3 fruit fly cellular contexts compared by ENCODE assay signal in the genomic region with DNA sequence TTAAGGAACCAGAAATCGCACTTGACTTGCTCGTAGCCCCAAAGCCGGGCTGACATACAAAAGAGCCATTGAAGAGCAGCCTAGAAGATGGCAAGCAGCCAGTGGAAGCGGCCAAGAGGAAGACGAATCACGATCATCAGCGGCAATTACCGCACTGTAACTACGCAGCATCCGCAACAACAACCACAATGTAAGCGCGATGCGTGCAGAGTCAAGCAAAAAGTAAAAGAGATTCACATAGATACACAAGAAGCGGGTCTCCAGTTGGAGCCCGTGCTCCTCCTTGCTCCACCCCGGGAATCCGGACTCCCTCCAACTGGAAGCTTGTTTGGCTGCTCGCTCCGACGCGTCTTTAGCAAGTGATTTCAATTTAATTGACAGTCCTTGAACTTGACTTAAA.
A peak's percentile ranks its signal among the peaks of the same experiment; 100 is the strongest.
TF ChIP-seq lines count a peak whose summit lies in the region.

No protein-coding gene starts in this region.

- no peak for TF ChIP-seq CTCF in whole organism, embryonic (GFP tag; optimal IDR thresholded peaks at IDR 0.05; lab: Kevin White, UChicago)

TF ChIP-seq in whole organism, embryonic, 481 proteins besides CTCF, POLR2A, EP300 and RAD21:
- peak; percentile 12 for TF ChIP-seq nom (GFP tag; optimal IDR thresholded peaks at IDR 0.05; lab: Kevin White, UChicago)
- peak; percentile 25; the same call in 1 of the 2 replicates for TF ChIP-seq slbo (GFP tag; IDR thresholded peaks at IDR 0.05; lab: Robert Waterston, UW)
- 0 out of 2 replicates have a peak, but pooled peaks have one; percentile 25 for TF ChIP-seq gsb (GFP tag; IDR thresholded peaks at IDR 0.05; lab: Robert Waterston, UW)
- no peak for TF ChIP-seq CoRest (tag; optimal IDR thresholded peaks at IDR 0.05; lab: Kevin White, UChicago)
TF ChIP-seq in whole organism, embryonic: peak in this region for 3.

TF ChIP-seq in whole organism, prepupa, 60 proteins besides CTCF, POLR2A, EP300 and RAD21:
- peak; percentile 1 for TF ChIP-seq CG1621 (tag; optimal IDR thresholded peaks at IDR 0.05; lab: Kevin White, UChicago)
- no peak for TF ChIP-seq CG15336 (GFP tag; IDR thresholded peaks at IDR 0.05; lab: Robert Waterston, UW)
- TF ChIP-seq CG4318 (GFP tag; optimal IDR thresholded peaks at IDR 0.05; lab: Kevin White, UChicago) = no peak
- TF ChIP-seq CG10631 (GFP tag; optimal IDR thresholded peaks at IDR 0.05; lab: Kevin White, UChicago) = no peak
- TF ChIP-seq svp (GFP tag; lab: Kevin White, UChicago) = no peak
- TF ChIP-seq achi (GFP tag; optimal IDR thresholded peaks at IDR 0.05; lab: Kevin White, UChicago) = no peak
- no peak for TF ChIP-seq OdsH (GFP tag; optimal IDR thresholded peaks at IDR 0.05; lab: Kevin White, UChicago)
- peak; percentile 72 for TF ChIP-seq Eip78C (GFP tag; lab: Kevin White, UChicago)
- TF ChIP-seq CG11762 (GFP tag; optimal IDR thresholded peaks at IDR 0.05; lab: Kevin White, UChicago; ENCODE audit: insufficient read depth) = no peak
- no peak for TF ChIP-seq CG7368 (GFP tag; optimal IDR thresholded peaks at IDR 0.05; lab: Kevin White, UChicago)
- TF ChIP-seq Sox14 (GFP tag; optimal IDR thresholded peaks at IDR 0.05; lab: Kevin White, UChicago) = no peak
- TF ChIP-seq dac (GFP tag; optimal IDR thresholded peaks at IDR 0.05; lab: Kevin White, UChicago) = no peak
- TF ChIP-seq CG16779 (tag; optimal IDR thresholded peaks at IDR 0.05; lab: Kevin White, UChicago) = no peak
- no peak for TF ChIP-seq net (GFP tag; optimal IDR thresholded peaks at IDR 0.05; lab: Kevin White, UChicago)
- no peak for TF ChIP-seq fd59A (GFP tag; optimal IDR thresholded peaks at IDR 0.05; lab: Kevin White, UChicago)
- TF ChIP-seq pdm3 (GFP tag; optimal IDR thresholded peaks at IDR 0.05; lab: Kevin White, UChicago) = no peak
- no peak for TF ChIP-seq CG3032 (tag; optimal IDR thresholded peaks at IDR 0.05; lab: Kevin White, UChicago)
- no peak for TF ChIP-seq CG8632 (GFP tag; optimal IDR thresholded peaks at IDR 0.05; lab: Kevin White, UChicago)
- TF ChIP-seq esn (GFP tag; optimal IDR thresholded peaks at IDR 0.05; lab: Kevin White, UChicago) = no peak
- no peak for TF ChIP-seq CG3919 (GFP tag; optimal IDR thresholded peaks at IDR 0.05; lab: Kevin White, UChicago)
- TF ChIP-seq CG6854 (GFP tag; optimal IDR thresholded peaks at IDR 0.05; lab: Kevin White, UChicago) = no peak
- no peak for TF ChIP-seq Ets96B (tag; optimal IDR thresholded peaks at IDR 0.05; lab: Kevin White, UChicago)
- no peak for TF ChIP-seq Gug (GFP tag; IDR thresholded peaks at IDR 0.05; lab: Robert Waterston, UW)
- TF ChIP-seq CG6276 (GFP tag; optimal IDR thresholded peaks at IDR 0.05; lab: Kevin White, UChicago) = no peak
- peak; percentile 3 for TF ChIP-seq Eip75B (GFP tag; optimal IDR thresholded peaks at IDR 0.05; lab: Kevin White, UChicago)
- peak; percentile 87 for TF ChIP-seq dsx (GFP tag; optimal IDR thresholded peaks at IDR 0.05; lab: Kevin White, UChicago; ENCODE audit: poor library complexity, severe bottlenecking)
- no peak for TF ChIP-seq CG6163 (GFP tag; IDR thresholded peaks at IDR 0.05; lab: Robert Waterston, UW)
- peak in 1 of 2 experiments; percentile 93 for TF ChIP-seq ss (GFP tag; optimal IDR thresholded peaks at IDR 0.05; lab: Kevin White, UChicago)
- TF ChIP-seq Blimp-1 (GFP tag; optimal IDR thresholded peaks at IDR 0.05; lab: Kevin White, UChicago) = peak; percentile 10
- TF ChIP-seq vri (GFP tag; optimal IDR thresholded peaks at IDR 0.05; lab: Kevin White, UChicago) = no peak
- TF ChIP-seq CG32006 (GFP tag; optimal IDR thresholded peaks at IDR 0.05; lab: Kevin White, UChicago) = no peak
- TF ChIP-seq CG31627 (GFP tag; optimal IDR thresholded peaks at IDR 0.05; lab: Kevin White, UChicago) = no peak
- TF ChIP-seq fkh (GFP tag; optimal IDR thresholded peaks at IDR 0.05; lab: Kevin White, UChicago) = no peak

TF ChIP-seq in whole organism, pupa, 21 proteins besides CTCF, POLR2A, EP300 and RAD21:
- no peak for TF ChIP-seq CG9948 (tag; optimal IDR thresholded peaks at IDR 0.05; lab: Kevin White, UChicago)
- no peak for TF ChIP-seq CG10348 (GFP tag; IDR thresholded peaks at IDR 0.05; lab: Robert Waterston, UW)
- no peak for TF ChIP-seq Snoo (tag; optimal IDR thresholded peaks at IDR 0.05; lab: Kevin White, UChicago)
- TF ChIP-seq CG8159 (tag; optimal IDR thresholded peaks at IDR 0.05; lab: Kevin White, UChicago) = no peak
- TF ChIP-seq CG32121 (GFP tag; IDR thresholded peaks at IDR 0.05; lab: Robert Waterston, UW) = no peak
- TF ChIP-seq CG14655 (GFP tag; optimal IDR thresholded peaks at IDR 0.05; lab: Kevin White, UChicago) = no peak
- no peak for TF ChIP-seq Ets98B (GFP tag; IDR thresholded peaks at IDR 0.05; lab: Robert Waterston, UW)
- TF ChIP-seq EcR (GFP tag; optimal IDR thresholded peaks at IDR 0.05; lab: Kevin White, UChicago) = peak; percentile 90
- no peak for TF ChIP-seq CG17806 (tag; optimal IDR thresholded peaks at IDR 0.05; lab: Kevin White, UChicago)
- no peak for TF ChIP-seq gl (tag; optimal IDR thresholded peaks at IDR 0.05; lab: Kevin White, UChicago)
- TF ChIP-seq CG4496 (GFP tag; IDR thresholded peaks at IDR 0.05; lab: Robert Waterston, UW) = 0 out of 3 replicates have a peak, but pooled peaks have one; percentile 10
- no peak for TF ChIP-seq CG15710 (tag; optimal IDR thresholded peaks at IDR 0.05; lab: Kevin White, UChicago)
- TF ChIP-seq D1 (tag; optimal IDR thresholded peaks at IDR 0.05; lab: Kevin White, UChicago) = no peak
- no peak for TF ChIP-seq rn (GFP tag; IDR thresholded peaks at IDR 0.05; lab: Robert Waterston, UW)
- TF ChIP-seq CG13204 (GFP tag; optimal IDR thresholded peaks at IDR 0.05; lab: Kevin White, UChicago) = peak; percentile 74
- no peak for TF ChIP-seq fd96Ca (GFP tag; IDR thresholded peaks at IDR 0.05; lab: Robert Waterston, UW)
- no peak for TF ChIP-seq Pif1B (GFP tag; optimal IDR thresholded peaks at IDR 0.05; lab: Kevin White, UChicago)
- TF ChIP-seq CG12605 (GFP tag; IDR thresholded peaks at IDR 0.05; lab: Robert Waterston, UW) = no peak
- no peak for TF ChIP-seq Pif1A (GFP tag; optimal IDR thresholded peaks at IDR 0.05; lab: Kevin White, UChicago)
- no peak for TF ChIP-seq CG34367 (tag; optimal IDR thresholded peaks at IDR 0.05; lab: Kevin White, UChicago)
TF ChIP-seq in whole organism, pupa: peak in this region for 3.
